Fruit fly (Drosophila melanogaster) whole organism, embryonic: ENCODE measurements around the gene CG43251.

Experiments
- Antp ChIP-seq: fragments of 200-800 bp; sonication (Bioruptor generic); optimal IDR thresholded peaks from 3 replicates; lab custom pipeline; 2016; ENCODE audit warnings: missing biosample characterization, missing genetic modification characterization
- Asciz ChIP-seq: fragments of 200-800 bp; sonication (Bioruptor generic); optimal IDR thresholded peaks from 2 replicates; lab custom pipeline; 2017; ENCODE audit warnings: missing biosample characterization, mild to moderate bottlenecking, missing genetic modification characterization, missing genetic modification reagents
- BEAF-32 ChIP-seq: fragments of 200-800 bp; sonication (Bioruptor generic); optimal IDR thresholded peaks from 3 replicates; lab custom pipeline; 2017; ENCODE audit warnings: missing biosample characterization, missing genetic modification characterization, mild to moderate bottlenecking, moderate library complexity, missing genetic modification reagents
- Bteb2 ChIP-seq: fragments of 200-800 bp; sonication (Bioruptor generic); optimal IDR thresholded peaks from 2 replicates; lab custom pipeline; 2016; ENCODE audit warnings: missing biosample characterization, missing genetic modification characterization
- CG10431 ChIP-seq: fragments of 200-800 bp; sonication (Bioruptor generic); optimal IDR thresholded peaks from 3 replicates; lab custom pipeline; 2018; ENCODE audit warnings: missing biosample characterization, mild to moderate bottlenecking, missing genetic modification characterization
- CG11696 ChIP-seq: fragments of 200-800 bp; sonication (Bioruptor generic); IDR thresholded peaks from 2 replicates; pipeline ENCODE4 v1.3.6; 2022; ENCODE audit warnings: missing biosample characterization, missing genetic modification characterization
- CG12104 ChIP-seq: fragments of 200-800 bp; sonication (Bioruptor generic); optimal IDR thresholded peaks from 3 replicates; lab custom pipeline; 2016; ENCODE audit warnings: missing biosample characterization, missing genetic modification characterization
- CG12769 ChIP-seq: fragments of 200-800 bp; sonication (Bioruptor generic); optimal IDR thresholded peaks from 2 replicates; lab custom pipeline; 2019; ENCODE audit warnings: missing biosample characterization, mild to moderate bottlenecking, missing genetic modification characterization, moderate library complexity
- CG13296 ChIP-seq: fragments of 200-800 bp; sonication (Bioruptor generic); optimal IDR thresholded peaks from 3 replicates; lab custom pipeline; 2018; ENCODE audit warnings: missing biosample characterization, mild to moderate bottlenecking, missing genetic modification characterization
- CG14441 ChIP-seq: fragments of 200-800 bp; sonication (Bioruptor generic); IDR thresholded peaks from 2 replicates; pipeline ENCODE4 v1.3.6; 2022; ENCODE audit warnings: missing biosample characterization, missing genetic modification characterization
- CG15073 ChIP-seq: fragments of 200-800 bp; sonication (Bioruptor generic); optimal IDR thresholded peaks from 2 replicates; lab custom pipeline; 2016; ENCODE audit warnings: missing biosample characterization, missing genetic modification characterization
- CG16863 ChIP-seq: fragments of 200-800 bp; sonication (Bioruptor generic); optimal IDR thresholded peaks from 3 replicates; lab custom pipeline; 2016; ENCODE audit warnings: missing biosample characterization, missing genetic modification characterization
- CG17186 ChIP-seq: fragments of 200-800 bp; sonication (Bioruptor generic); optimal IDR thresholded peaks from 3 replicates; lab custom pipeline; 2017; ENCODE audit warnings: missing biosample characterization, missing genetic modification reagents, missing genetic modification characterization
- CG18764 ChIP-seq: fragments of 200-800 bp; sonication (Bioruptor generic); optimal IDR thresholded peaks from 3 replicates; lab custom pipeline; 2016; ENCODE audit warnings: missing biosample characterization, missing genetic modification characterization
- CG2116 ChIP-seq: fragments of 200-800 bp; sonication (Bioruptor generic); optimal IDR thresholded peaks from 3 replicates; lab custom pipeline; 2018; ENCODE audit warnings: missing biosample characterization, mild to moderate bottlenecking, missing genetic modification characterization
- CG31441 ChIP-seq: fragments of 200-800 bp; sonication (Bioruptor generic); IDR thresholded peaks from 2 replicates; pipeline ENCODE4 v1.3.6; 2022; ENCODE audit warnings: missing biosample characterization, missing genetic modification characterization
- CG4424 ChIP-seq: fragments of 200-800 bp; sonication (Bioruptor generic); optimal IDR thresholded peaks from 3 replicates; lab custom pipeline; 2016; ENCODE audit warnings: missing biosample characterization, missing genetic modification characterization
- CG4707 ChIP-seq: fragments of 200-800 bp; sonication (Bioruptor generic); optimal IDR thresholded peaks from 2 replicates; lab custom pipeline; 2018; ENCODE audit warnings: missing biosample characterization, mild to moderate bottlenecking, missing genetic modification characterization, moderate library complexity
- CG6272 ChIP-seq: fragments of 200-800 bp; sonication (Bioruptor generic); IDR thresholded peaks from 2 replicates; pipeline ENCODE4 v1.3.6; 2022; ENCODE audit warnings: missing biosample characterization, missing genetic modification characterization
- CG7786 ChIP-seq: fragments of 200-800 bp; sonication (Bioruptor generic); optimal IDR thresholded peaks from 2 replicates; lab custom pipeline; 2016; ENCODE audit warnings: missing biosample characterization, missing genetic modification characterization
- CTCF ChIP-seq: fragments of 200-800 bp; sonication (Bioruptor generic); optimal IDR thresholded peaks from 2 replicates; lab custom pipeline; 2017; ENCODE audit warnings: missing biosample characterization, mild to moderate bottlenecking, missing genetic modification characterization, moderate library complexity
- D19A ChIP-seq: fragments of 200-800 bp; optimal IDR thresholded peaks from 3 replicates; lab custom pipeline; 2019; ENCODE audit warnings: missing biosample characterization, mild to moderate bottlenecking, missing genetic modification characterization, moderate library complexity
- Dad ChIP-seq: fragments of 200-800 bp; sonication (Bioruptor generic); optimal IDR thresholded peaks from 3 replicates; lab custom pipeline; 2016; ENCODE audit warnings: missing biosample characterization, missing genetic modification characterization
- H2.0 ChIP-seq: fragments of 200-800 bp; sonication (Bioruptor generic); IDR thresholded peaks from 2 replicates; pipeline ENCODE4 v1.3.6; 2022; ENCODE audit warnings: missing biosample characterization, missing genetic modification characterization
- HHEX ChIP-seq: fragments of 200-800 bp; sonication (Bioruptor generic); optimal IDR thresholded peaks from 3 replicates; lab custom pipeline; 2017; ENCODE audit warnings: missing biosample characterization, mild to moderate bottlenecking, missing genetic modification characterization, missing genetic modification reagents
- HmgD ChIP-seq: fragments of 200-800 bp; sonication (Bioruptor generic); optimal IDR thresholded peaks from 3 replicates; lab custom pipeline; 2016; ENCODE audit warnings: missing biosample characterization, missing genetic modification characterization
- Hr3 ChIP-seq: fragments of 200-800 bp; sonication (Bioruptor generic); optimal IDR thresholded peaks from 3 replicates; lab custom pipeline; 2016; ENCODE audit warnings: missing biosample characterization, missing genetic modification characterization
- NfI ChIP-seq: fragments of 200-800 bp; sonication (Bioruptor generic); optimal IDR thresholded peaks from 3 replicates; lab custom pipeline; 2018; ENCODE audit warnings: missing biosample characterization, mild to moderate bottlenecking, missing genetic modification characterization, moderate library complexity
- Rx ChIP-seq: fragments of 200-800 bp; sonication (Bioruptor generic); IDR thresholded peaks from 2 replicates; pipeline ENCODE4 v1.3.6; 2022; ENCODE audit warnings: missing biosample characterization, missing genetic modification characterization
- Sox102F ChIP-seq: fragments of 200-800 bp; sonication (Bioruptor generic); optimal IDR thresholded peaks from 2 replicates; lab custom pipeline; 2018; ENCODE audit warnings: missing biosample characterization, mild to moderate bottlenecking, missing genetic modification characterization, moderate library complexity
- Trl ChIP-seq, 3 experiments: fragments of >200 bp in 2 of 3; fragments of 200-800 bp in 1 of 3; sonication (Bioruptor generic) in 1 of 3; optimal IDR thresholded peaks; 2 replicates in 1 of 3; 3 replicates in 2 of 3; lab custom pipeline; 2016 to 2017; ENCODE audit warnings: missing biosample characterization in 1 of 3, missing genetic modification characterization in 1 of 3
- Vsx1 ChIP-seq: fragments of 200-800 bp; sonication (Bioruptor generic); optimal IDR thresholded peaks from 2 replicates; lab custom pipeline; 2017; ENCODE audit warnings: missing biosample characterization, mild to moderate bottlenecking, missing genetic modification characterization, missing genetic modification reagents
- amos ChIP-seq: fragments of 200-800 bp; sonication (Bioruptor generic); IDR thresholded peaks from 2 replicates; pipeline ENCODE4 v1.3.6; 2022; ENCODE audit warnings: missing biosample characterization, missing genetic modification characterization; ENCODE audit not compliant: partially characterized antibody
- az2 ChIP-seq: fragments of 200-800 bp; sonication (Bioruptor generic); optimal IDR thresholded peaks from 3 replicates; lab custom pipeline; 2016; ENCODE audit warnings: missing biosample characterization, missing genetic modification characterization
- dysf ChIP-seq: fragments of 200-800 bp; sonication (Bioruptor generic); IDR thresholded peaks from 3 replicates; pipeline ENCODE4 v1.3.6; 2022; ENCODE audit warnings: missing biosample characterization, missing genetic modification characterization
- esg ChIP-seq: fragments of 200-800 bp; sonication (Bioruptor generic); conservative IDR thresholded peaks from 2 replicates; pipeline ENCODE4 v1.3.6; 2022; ENCODE audit warnings: missing biosample characterization, missing genetic modification characterization
- ewg ChIP-seq: fragments of 200-800 bp; sonication (Bioruptor generic); optimal IDR thresholded peaks from 3 replicates; lab custom pipeline; 2017; ENCODE audit warnings: mild to moderate bottlenecking, missing biosample characterization, missing genetic modification reagents, missing genetic modification characterization
- gcm2 ChIP-seq: fragments of 200-800 bp; sonication (Bioruptor generic); optimal IDR thresholded peaks from 2 replicates; lab custom pipeline; 2016; ENCODE audit warnings: missing biosample characterization, missing genetic modification characterization
- gro ChIP-seq: fragments of 200-800 bp; sonication (Bioruptor generic); optimal IDR thresholded peaks from 2 replicates; lab custom pipeline; 2016; ENCODE audit warnings: missing biosample characterization, missing genetic modification characterization
- ind ChIP-seq: fragments of 200-800 bp; sonication (Bioruptor generic); optimal IDR thresholded peaks from 3 replicates; lab custom pipeline; 2016; ENCODE audit warnings: missing biosample characterization, missing genetic modification characterization
- kah ChIP-seq: fragments of 200-800 bp; sonication (Bioruptor generic); optimal IDR thresholded peaks from 2 replicates; lab custom pipeline; 2018; ENCODE audit warnings: missing biosample characterization, mild to moderate bottlenecking, missing genetic modification characterization
- nerfin-2 ChIP-seq: fragments of 200-800 bp; sonication (Bioruptor generic); IDR thresholded peaks from 2 replicates; pipeline ENCODE4 v1.3.6; 2022; ENCODE audit warnings: missing biosample characterization, missing genetic modification characterization; ENCODE audit not compliant: partially characterized antibody
- phol ChIP-seq: fragments of 200-800 bp; sonication (Bioruptor generic); optimal IDR thresholded peaks from 3 replicates; lab custom pipeline; 2018; ENCODE audit warnings: missing biosample characterization, mild to moderate bottlenecking, missing genetic modification characterization, moderate library complexity
- ranshi ChIP-seq: fragments of 200-800 bp; sonication (Bioruptor generic); IDR thresholded peaks from 2 replicates; pipeline ENCODE4 v1.3.6; 2022; ENCODE audit warnings: missing biosample characterization, missing genetic modification characterization
- sens ChIP-seq: fragments of 200-800 bp; sonication (Bioruptor generic); peaks from one replicate; lab custom pipeline; 2016; ENCODE audit warnings: missing biosample characterization, missing genetic modification characterization
- slbo ChIP-seq: fragments of 200-800 bp; sonication (Bioruptor generic); IDR thresholded peaks from 2 replicates; pipeline ENCODE4 v1.3.6; 2022; ENCODE audit warnings: missing biosample characterization, missing genetic modification characterization
- slou ChIP-seq: fragments of 200-800 bp; sonication (Bioruptor generic); optimal IDR thresholded peaks from 3 replicates; lab custom pipeline; 2016; ENCODE audit warnings: missing biosample characterization, missing genetic modification characterization
- sqz ChIP-seq: fragments of 200-800 bp; sonication (Bioruptor generic); optimal IDR thresholded peaks from 3 replicates; lab custom pipeline; 2018; ENCODE audit warnings: missing biosample characterization, mild to moderate bottlenecking, missing genetic modification characterization
- twi ChIP-seq: fragments of 200-800 bp; optimal IDR thresholded peaks from 2 replicates; lab custom pipeline; 2019; ENCODE audit warnings: missing biosample characterization, mild to moderate bottlenecking, missing genetic modification characterization, moderate library complexity
- vnd ChIP-seq: fragments of 200-800 bp; sonication (Bioruptor generic); IDR thresholded peaks from 3 replicates; pipeline ENCODE4 v1.3.6; 2022; ENCODE audit warnings: missing biosample characterization, missing genetic modification characterization; ENCODE audit not compliant: partially characterized antibody
- zen ChIP-seq: fragments of 200-800 bp; sonication (Bioruptor generic); optimal IDR thresholded peaks from 3 replicates; lab custom pipeline; 2018; ENCODE audit warnings: missing biosample characterization, mild to moderate bottlenecking, missing genetic modification characterization, moderate library complexity

The CG43251 gene

DNA sequence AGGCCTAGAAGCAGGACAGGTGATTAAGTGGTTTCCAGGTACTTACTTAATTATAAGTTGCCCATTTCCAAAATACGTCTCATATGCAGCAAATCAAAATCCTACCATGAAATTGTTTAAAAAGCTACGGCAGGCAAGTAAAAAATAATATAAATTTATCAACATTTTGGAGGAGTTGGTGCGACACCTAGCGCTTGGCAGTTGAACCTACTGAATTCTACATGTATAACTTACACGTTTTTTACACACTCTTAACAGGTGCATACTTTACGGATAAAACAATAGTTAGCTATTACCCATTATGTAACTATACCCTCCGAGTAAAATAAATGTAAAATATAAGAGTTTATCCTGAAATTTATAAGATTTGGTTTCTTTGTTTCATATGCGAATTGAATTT lies 47.3 kb upstream of the CG43251 start (continued):
- TF ChIP-seq CG17186 (GFP tag; lab: Kevin White, UChicago) (no peak), gro (GFP tag; lab: Kevin White, UChicago) (peak; percentile 21), ranshi (no peak), amos (GFP tag; lab: Robert Waterston, UW) (peak; percentile 79), CTCF (GFP tag; lab: Kevin White, UChicago) (peak; percentile 96), NfI (peak; percentile 74), vnd (peak; percentile 16; the same call in 1 of the 3 replicates), CG11696 (GFP tag; lab: Robert Waterston, UW) (no peak), CG16863 (GFP tag; lab: Kevin White, UChicago) (peak; percentile 46), CG12104 (peak; percentile 54), CG12769 (tag; lab: Kevin White, UChicago) (peak; percentile 39), gcm2 (GFP tag; lab: Kevin White, UChicago) (peak; percentile 34), Antp (GFP tag; lab: Kevin White, UChicago) (peak; percentile 36), dysf (peak; percentile 47; the same call in 2 of the 3 replicates), CG6272 (GFP tag; lab: Robert Waterston, UW) (peak; percentile 23; the same call in 1 of the 2 replicates), kah (GFP tag; lab: Kevin White, UChicago) (peak; percentile 15), zen (tag; lab: Kevin White, UChicago) (peak; percentile 54), Bteb2 (peak; percentile 48), CG2116 (GFP tag; lab: Kevin White, UChicago) (peak; percentile 34), ewg (GFP tag; lab: Kevin White, UChicago) (peak; percentile 66), esg (no peak), sqz (GFP tag; lab: Kevin White, UChicago) (peak; percentile 16), Sox102F (GFP tag; lab: Kevin White, UChicago) (peak; percentile 73), CG10431 (peak; percentile 26), CG18764 (GFP tag; lab: Kevin White, UChicago) (peak; percentile 45), slbo (GFP tag; lab: Robert Waterston, UW) (peak; percentile 53; the same call in 1 of the 2 replicates), BEAF-32 (GFP tag; lab: Kevin White, UChicago) (no peak), Trl (optimal IDR thresholded peaks at IDR 0.05; lab: Kevin White, UChicago) (no peak), Trl (GFP tag; optimal IDR thresholded peaks at IDR 0.05; lab: Kevin White, UChicago) (peak; percentile 57), twi (tag; lab: Kevin White, UChicago) (peak; percentile 40), nerfin-2 (GFP tag; lab: Robert Waterston, UW) (no peak), slou (GFP tag; lab: Kevin White, UChicago) (peak; percentile 32), CG31441 (GFP tag; lab: Robert Waterston, UW) (peak; percentile 46; the same call in 1 of the 2 replicates), ind (peak; percentile 51), sens (GFP tag; lab: Kevin White, UChicago) (peak; percentile 92), CG14441 (GFP tag; lab: Robert Waterston, UW) (peak; percentile 56), H2.0 (peak; percentile 30; the same call in 1 of the 2 replicates), HHEX (GFP tag; lab: Kevin White, UChicago) (peak; percentile 49), HmgD (GFP tag; lab: Kevin White, UChicago) (peak; percentile 22), Vsx1 (GFP tag; lab: Kevin White, UChicago) (peak; percentile 19), CG4707 (GFP tag; lab: Kevin White, UChicago) (peak; percentile 44), CG4424 (peak; percentile 73), CG7786 (GFP tag; lab: Kevin White, UChicago) (no peak), Hr3 (peak; percentile 48), phol (peak; percentile 67), D19A (no peak), Rx (GFP tag; lab: Robert Waterston, UW) (peak; percentile 10; the same call in 1 of the 2 replicates), Asciz (peak; percentile 42), CG15073 (GFP tag; lab: Kevin White, UChicago) (no peak), Dad (GFP tag; lab: Kevin White, UChicago) (peak; percentile 51), az2 (peak; percentile 76), CG13296 (GFP tag; lab: Kevin White, UChicago) (peak; percentile 22)
